Fruit fly (Drosophila melanogaster) whole organism, prepupa: ENCODE data around the gene Vajk1.

ENCODE experiments used
- Blimp-1 ChIP-seq: fragments of 200-800 bp; sonication (Bioruptor generic); optimal IDR thresholded peaks from 3 replicates; lab custom pipeline; 2017; ENCODE audit warnings: missing biosample characterization, missing genetic modification characterization, mild to moderate bottlenecking, moderate library complexity, missing genetic modification reagents
- CG10669 ChIP-seq: fragments of 200-800 bp; sonication (Bioruptor generic); optimal IDR thresholded peaks from 3 replicates; lab custom pipeline; 2018; ENCODE audit warnings: missing biosample characterization, mild to moderate bottlenecking, missing genetic modification characterization, moderate library complexity
- CG11294 ChIP-seq: fragments of 200-800 bp; sonication (Bioruptor generic); IDR thresholded peaks from 2 replicates; pipeline ENCODE4 v1.3.6; 2022; ENCODE audit warnings: missing biosample characterization, missing genetic modification characterization
- CG11762 ChIP-seq: fragments of 200-800 bp; sonication (Bioruptor generic); optimal IDR thresholded peaks from 3 replicates; lab custom pipeline; 2016; ENCODE audit warnings: missing biosample characterization, missing genetic modification characterization; ENCODE audit not compliant: insufficient read depth
- CG11902 ChIP-seq: fragments of 200-800 bp; sonication (Bioruptor generic); optimal IDR thresholded peaks from 3 replicates; lab custom pipeline; 2016; ENCODE audit warnings: missing biosample characterization, missing genetic modification characterization
- CG15336 ChIP-seq: fragments of 200-800 bp; sonication (Bioruptor generic); IDR thresholded peaks from 2 replicates; pipeline ENCODE4 v1.3.6; 2022; ENCODE audit warnings: missing biosample characterization, missing genetic modification characterization
- CG16779 ChIP-seq: fragments of 200-800 bp; sonication (Bioruptor generic); optimal IDR thresholded peaks from 3 replicates; lab custom pipeline; 2017; ENCODE audit warnings: missing biosample characterization, mild to moderate bottlenecking, missing genetic modification characterization
- CG31627 ChIP-seq: fragments of 200-800 bp; sonication (Bioruptor generic); optimal IDR thresholded peaks from 3 replicates; lab custom pipeline; 2016; ENCODE audit warnings: missing biosample characterization, missing genetic modification characterization
- CG34406 ChIP-seq: fragments of 200-800 bp; sonication (Bioruptor generic); optimal IDR thresholded peaks from 3 replicates; lab custom pipeline; 2016; ENCODE audit warnings: missing biosample characterization, missing genetic modification characterization
- CG3919 ChIP-seq: fragments of 200-800 bp; sonication (Bioruptor generic); optimal IDR thresholded peaks from 3 replicates; lab custom pipeline; 2016; ENCODE audit warnings: missing biosample characterization, missing genetic modification characterization
- CG6276 ChIP-seq: fragments of 200-800 bp; sonication (Bioruptor generic); optimal IDR thresholded peaks from 2 replicates; lab custom pipeline; 2017; ENCODE audit warnings: missing biosample characterization, mild to moderate bottlenecking, missing genetic modification characterization
- CG6792 ChIP-seq: fragments of 200-800 bp; sonication (Bioruptor generic); optimal IDR thresholded peaks from 3 replicates; lab custom pipeline; 2016; ENCODE audit warnings: missing biosample characterization, missing genetic modification characterization
- CG6808 ChIP-seq: fragments of 200-800 bp; sonication (Bioruptor generic); optimal IDR thresholded peaks from 3 replicates; lab custom pipeline; 2017; ENCODE audit warnings: missing biosample characterization, missing genetic modification characterization, mild to moderate bottlenecking, moderate library complexity, missing genetic modification reagents
- CG8119 ChIP-seq: fragments of 200-800 bp; sonication (Bioruptor generic); IDR thresholded peaks from 3 replicates; pipeline ENCODE4 v1.3.6; 2022; ENCODE audit warnings: missing biosample characterization, missing genetic modification characterization
- CG8632 ChIP-seq: fragments of 200-800 bp; sonication (Bioruptor generic); optimal IDR thresholded peaks from 3 replicates; lab custom pipeline; 2016; ENCODE audit warnings: missing biosample characterization, missing genetic modification characterization
- CG9139 ChIP-seq: fragments of 200-800 bp; sonication (Bioruptor generic); optimal IDR thresholded peaks from 3 replicates; lab custom pipeline; 2017; ENCODE audit warnings: missing biosample characterization, mild to moderate bottlenecking, missing genetic modification characterization
- Eip78C ChIP-seq: fragments of 200-800 bp; sonication (Bioruptor generic); peaks from one replicate; lab custom pipeline; 2016; ENCODE audit warnings: missing biosample characterization, missing genetic modification characterization
- Ets96B ChIP-seq: fragments of 200-800 bp; optimal IDR thresholded peaks from 2 replicates; lab custom pipeline; 2019; ENCODE audit warnings: missing biosample characterization, mild to moderate bottlenecking, missing genetic modification characterization, moderate library complexity
- Gug ChIP-seq: fragments of 200-800 bp; sonication (Bioruptor generic); IDR thresholded peaks from 2 replicates; pipeline ENCODE4 v1.3.6; 2022; ENCODE audit warnings: missing biosample characterization, missing genetic modification characterization
- Hr38 ChIP-seq: sonication (Bioruptor generic); optimal IDR thresholded peaks from 2 replicates; lab custom pipeline; 2016; ENCODE audit warnings: missing biosample characterization, missing genetic modification characterization
- Lpt ChIP-seq: fragments of 200-800 bp; sonication (Bioruptor generic); optimal IDR thresholded peaks from 3 replicates; lab custom pipeline; 2016; ENCODE audit warnings: missing biosample characterization, missing genetic modification characterization
- Met ChIP-seq: fragments of 200-800 bp; sonication (Bioruptor generic); optimal IDR thresholded peaks from 3 replicates; lab custom pipeline; 2016; ENCODE audit warnings: missing biosample characterization, missing genetic modification characterization
- OdsH ChIP-seq: fragments of 200-800 bp; sonication (Bioruptor generic); optimal IDR thresholded peaks from 3 replicates; lab custom pipeline; 2016; ENCODE audit warnings: missing biosample characterization, missing genetic modification characterization
- Smox ChIP-seq: fragments of 200-800 bp; sonication (Bioruptor generic); optimal IDR thresholded peaks from 3 replicates; lab custom pipeline; 2016; ENCODE audit warnings: missing biosample characterization, missing genetic modification characterization
- Sox102F ChIP-seq: fragments of 200-800 bp; sonication (Bioruptor generic); optimal IDR thresholded peaks from 2 replicates; lab custom pipeline; 2016; ENCODE audit warnings: missing biosample characterization, mild to moderate bottlenecking, missing genetic modification characterization
- Sox14 ChIP-seq: fragments of 200-800 bp; sonication (Bioruptor generic); optimal IDR thresholded peaks from 3 replicates; lab custom pipeline; 2016; ENCODE audit warnings: missing biosample characterization, missing genetic modification characterization
- achi ChIP-seq: fragments of 200-800 bp; sonication (Bioruptor generic); optimal IDR thresholded peaks from 3 replicates; lab custom pipeline; 2016; ENCODE audit warnings: missing biosample characterization, missing genetic modification characterization
- acj6 ChIP-seq: fragments of 200-800 bp; sonication (Bioruptor generic); optimal IDR thresholded peaks from 3 replicates; lab custom pipeline; 2016; ENCODE audit warnings: missing biosample characterization, missing genetic modification characterization
- cyc ChIP-seq: fragments of 200-800 bp; sonication (Bioruptor generic); optimal IDR thresholded peaks from 3 replicates; lab custom pipeline; 2016; ENCODE audit warnings: missing biosample characterization, missing genetic modification characterization
- dac ChIP-seq: fragments of 200-800 bp; sonication (Bioruptor generic); optimal IDR thresholded peaks from 2 replicates; lab custom pipeline; 2017; ENCODE audit warnings: missing biosample characterization, mild to moderate bottlenecking, missing genetic modification characterization
- dsx ChIP-seq: fragments of 200-800 bp; optimal IDR thresholded peaks from 3 replicates; lab custom pipeline; 2019; ENCODE audit warnings: missing biosample characterization, mild to moderate bottlenecking, missing genetic modification characterization, moderate library complexity; ENCODE audit not compliant: poor library complexity, severe bottlenecking
- eg ChIP-seq: fragments of 200-800 bp; sonication (Bioruptor generic); IDR thresholded peaks from 3 replicates; pipeline ENCODE4 v1.3.6; 2022; ENCODE audit warnings: missing biosample characterization, missing genetic modification characterization
- fd59A ChIP-seq: fragments of 200-800 bp; sonication (Bioruptor generic); optimal IDR thresholded peaks from 2 replicates; lab custom pipeline; 2017; ENCODE audit warnings: missing biosample characterization, mild to moderate bottlenecking, missing genetic modification characterization, missing genetic modification reagents
- fd85E ChIP-seq: fragments of 200-800 bp; sonication (Bioruptor generic); optimal IDR thresholded peaks from 3 replicates; lab custom pipeline; 2016; ENCODE audit warnings: missing biosample characterization, missing genetic modification characterization
- lz ChIP-seq: fragments of 200-800 bp; sonication (Bioruptor generic); optimal IDR thresholded peaks from 3 replicates; lab custom pipeline; 2016; ENCODE audit warnings: missing biosample characterization, missing genetic modification characterization
- net ChIP-seq: fragments of 200-800 bp; sonication (Bioruptor generic); optimal IDR thresholded peaks from 3 replicates; lab custom pipeline; 2016; ENCODE audit warnings: missing biosample characterization, missing genetic modification characterization
- salr ChIP-seq, 2 experiments: fragments of 200-800 bp; sonication (Bioruptor generic); optimal IDR thresholded peaks; 3 replicates each; lab custom pipeline; 2016 to 2018; ENCODE audit warnings: missing biosample characterization in 2 of 2, missing genetic modification characterization in 2 of 2, mild to moderate bottlenecking in 1 of 2
- ss ChIP-seq, 2 experiments: fragments of 200-800 bp; sonication (Bioruptor generic); optimal IDR thresholded peaks; 2 replicates in 1 of 2; 3 replicates in 1 of 2; lab custom pipeline; 2017 to 2018; ENCODE audit warnings: mild to moderate bottlenecking in 2 of 2, missing biosample characterization in 2 of 2, missing genetic modification characterization in 2 of 2, moderate library complexity in 1 of 2
- topi ChIP-seq: fragments of 200-800 bp; sonication (Bioruptor generic); optimal IDR thresholded peaks from 3 replicates; lab custom pipeline; 2016; ENCODE audit warnings: missing biosample characterization, missing genetic modification characterization
- vri ChIP-seq: fragments of 200-800 bp; sonication (Bioruptor generic); optimal IDR thresholded peaks from 3 replicates; lab custom pipeline; 2016; ENCODE audit warnings: missing biosample characterization, mild to moderate bottlenecking, missing genetic modification characterization

Vajk1 gene

DNA sequence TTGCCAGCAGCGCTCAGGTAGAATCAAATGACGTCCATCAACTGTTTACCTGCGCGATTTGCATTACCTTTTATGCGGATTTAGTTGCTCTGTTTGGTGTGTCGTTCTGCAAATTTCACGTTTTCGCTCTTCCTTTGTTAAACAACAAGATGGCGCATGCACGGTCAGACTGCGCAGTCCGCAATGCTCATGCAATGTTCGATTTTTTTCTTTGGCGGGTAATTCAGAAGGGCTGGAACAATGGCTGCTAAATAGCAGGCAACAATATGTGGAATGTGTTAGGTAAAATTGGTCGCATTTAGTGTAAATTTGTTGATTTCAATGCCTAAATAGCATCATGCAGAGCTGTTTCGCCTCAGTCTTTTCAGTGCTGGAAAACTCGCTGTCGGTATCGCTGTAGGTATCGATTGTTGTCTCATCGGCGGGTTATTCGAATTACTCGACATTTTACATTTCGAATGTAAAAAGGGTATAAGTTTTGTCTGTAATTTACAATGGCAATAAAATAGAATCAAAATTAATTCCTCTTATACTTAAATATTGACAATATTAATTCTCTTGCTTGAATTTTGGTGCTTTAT, 18.9 kb downstream of the Vajk1 start, which contains the start of gene Smg5 (continued):
- TF ChIP-seq Gug (GFP tag; lab: Robert Waterston, UW) (peak; percentile 72), CG31627 (GFP tag; lab: Kevin White, UChicago) (peak; percentile 94), fd85E (peak; percentile 67), topi (GFP tag; lab: Kevin White, UChicago) (peak; percentile 87), vri (GFP tag; lab: Kevin White, UChicago) (peak; percentile 59), CG9139 (GFP tag; lab: Kevin White, UChicago) (no peak), CG34406 (GFP tag; lab: Kevin White, UChicago) (peak; percentile 69), net (GFP tag; lab: Kevin White, UChicago) (peak; percentile 73), ss (GFP tag; optimal IDR thresholded peaks at IDR 0.05; lab: Kevin White, UChicago) (peak; percentile 45 to 51), Sox14 (GFP tag; lab: Kevin White, UChicago) (peak; percentile 99), CG8632 (GFP tag; lab: Kevin White, UChicago) (peak; percentile 53), CG11902 (GFP tag; lab: Kevin White, UChicago) (peak; percentile 79), Blimp-1 (GFP tag; lab: Kevin White, UChicago) (peak; percentile 12), CG10669 (GFP tag; lab: Kevin White, UChicago) (no peak), CG8119 (GFP tag; lab: Robert Waterston, UW) (peak; percentile 58), CG6276 (peak; percentile 31), dac (GFP tag; lab: Kevin White, UChicago) (peak; percentile 89), CG6792 (GFP tag; lab: Kevin White, UChicago) (peak; percentile 80), CG3919 (no peak), CG11294 (GFP tag; lab: Robert Waterston, UW) (peak; percentile 80), Smox (GFP tag; lab: Kevin White, UChicago) (no peak), Sox102F (GFP tag; lab: Kevin White, UChicago) (peak; percentile 84)

DNA sequence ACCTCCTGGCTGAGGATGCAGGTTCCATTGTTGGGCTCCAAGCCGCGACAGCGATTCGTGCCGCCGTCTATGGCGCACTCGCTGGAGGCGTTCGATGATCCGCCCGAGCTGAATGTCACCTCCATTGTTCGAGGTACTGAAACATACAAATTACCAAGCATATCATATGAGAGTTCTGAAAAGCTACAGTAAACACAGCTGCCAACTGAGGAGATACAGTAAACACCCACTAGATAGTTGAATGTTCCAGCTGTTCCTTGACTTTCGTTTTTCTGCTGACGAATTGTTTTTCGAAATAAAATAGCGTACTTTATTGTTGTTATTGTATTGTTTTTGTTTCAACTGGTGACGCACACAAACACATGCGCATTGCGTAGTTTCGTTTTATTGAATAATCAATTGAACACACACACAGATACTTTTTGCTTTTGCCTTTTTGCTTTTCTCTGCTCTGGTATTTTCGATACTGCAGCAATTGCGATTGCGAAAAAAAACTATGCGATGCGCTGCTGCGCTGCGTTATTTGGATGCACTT, 19.5 kb downstream of the Vajk1 start:
- TF ChIP-seq CG16779 (tag; lab: Kevin White, UChicago) (peak; percentile 5), topi (GFP tag; lab: Kevin White, UChicago) (no peak), CG6276 (peak; percentile 77), Sox102F (GFP tag; lab: Kevin White, UChicago) (no peak)

dm6 chr2L:13900111-13900930, 23.0 kb downstream of the Vajk1 start:
- peak; percentile 5 for TF ChIP-seq vri (GFP tag; lab: Kevin White, UChicago)
- TF ChIP-seq CG11762 (GFP tag; lab: Kevin White, UChicago): no peak
- no peak for TF ChIP-seq acj6 (GFP tag; lab: Kevin White, UChicago)
- TF ChIP-seq Hr38 (GFP tag; lab: Kevin White, UChicago): no peak
- TF ChIP-seq CG11902 (GFP tag; lab: Kevin White, UChicago): no peak
- TF ChIP-seq, all 60 proteins: peak for 1

dm6 chr2L:13893439-13893838, 29.9 kb downstream of the Vajk1 start:
- TF ChIP-seq CG9139 (GFP tag; lab: Kevin White, UChicago): no peak
- TF ChIP-seq achi (GFP tag; lab: Kevin White, UChicago): no peak
- no peak for TF ChIP-seq Sox102F (GFP tag; lab: Kevin White, UChicago)
- no peak for TF ChIP-seq Met
- peak; percentile 33 for TF ChIP-seq CG34406 (GFP tag; lab: Kevin White, UChicago)
- peak; percentile 20 for TF ChIP-seq Lpt (GFP tag; lab: Kevin White, UChicago)
- TF ChIP-seq acj6 (GFP tag; lab: Kevin White, UChicago): peak; percentile 42
- TF ChIP-seq CG8119 (GFP tag; lab: Robert Waterston, UW): peak; percentile 53; the same call in 2 of the 3 replicates
- TF ChIP-seq CG6792 (GFP tag; lab: Kevin White, UChicago): peak; percentile 53
- TF ChIP-seq dsx: peak; percentile 64
- TF ChIP-seq ss (GFP tag; optimal IDR thresholded peaks at IDR 0.05; lab: Kevin White, UChicago): peak in 1 of 2 experiments; percentile 71
- TF ChIP-seq CG6808 (GFP tag; lab: Kevin White, UChicago): no peak
- peak; percentile 59; the same call in 2 of the 3 replicates for TF ChIP-seq eg (GFP tag; lab: Robert Waterston, UW)
- TF ChIP-seq OdsH (GFP tag; lab: Kevin White, UChicago): no peak
- TF ChIP-seq topi (GFP tag; lab: Kevin White, UChicago): no peak
- peak; percentile 43 for TF ChIP-seq fd59A (GFP tag; lab: Kevin White, UChicago)
- TF ChIP-seq Sox14 (GFP tag; lab: Kevin White, UChicago): peak; percentile 22
- peak; percentile 70 for TF ChIP-seq Ets96B (tag; lab: Kevin White, UChicago)
- TF ChIP-seq CG11902 (GFP tag; lab: Kevin White, UChicago): no peak
- TF ChIP-seq CG16779 (tag; lab: Kevin White, UChicago): peak; percentile 38
- peak; percentile 56 for TF ChIP-seq CG15336 (GFP tag; lab: Robert Waterston, UW)
- TF ChIP-seq lz (GFP tag; lab: Kevin White, UChicago): peak; percentile 33
- TF ChIP-seq Eip78C: peak; percentile 86
- no peak for TF ChIP-seq cyc (GFP tag; lab: Kevin White, UChicago)
- TF ChIP-seq salr (GFP tag; optimal IDR thresholded peaks at IDR 0.05; lab: Kevin White, UChicago): peak in 1 of 2 experiments; percentile 39
